Worm (Caenorhabditis elegans) whole organism, midembryonic: Measurements from ENCODE around the gene sra-29.

Source experiments
- T22C8.4 ChIP-seq: fragments of 200-800 bp; sonication (Bioruptor generic); IDR thresholded peaks from 2 replicates; pipeline ENCODE4 v1.3.6; 2022; ENCODE audit warnings: missing genetic modification characterization, missing compliant biosample characterization
- cog-1 ChIP-seq: sonication (generic microtip); optimal IDR thresholded peaks from 2 replicates; lab custom pipeline; 2016; ENCODE audit warnings: missing genetic modification characterization, missing compliant biosample characterization
- flt-1 ChIP-seq: fragments of 200-800 bp; sonication (Bioruptor generic); IDR thresholded peaks from 2 replicates; pipeline ENCODE4 v1.3.6; 2022; ENCODE audit warnings: missing genetic modification characterization, missing compliant biosample characterization
- klf-2 ChIP-seq: fragments of 200-800 bp; sonication (Bioruptor generic); conservative IDR thresholded peaks from 2 replicates; pipeline ENCODE4 v1.3.6; 2022; ENCODE audit warnings: missing genetic modification reagents, missing genetic modification characterization, missing compliant biosample characterization
- med-1 ChIP-seq: sonication (generic microtip); optimal IDR thresholded peaks from 2 replicates; lab custom pipeline; 2017; ENCODE audit warnings: missing genetic modification characterization, mild to moderate bottlenecking, missing compliant biosample characterization, antibody characterized with exemption, missing genetic modification reagents; ENCODE audit not compliant: insufficient read depth
- ref-1 ChIP-seq: fragments of 200-800 bp; sonication (Bioruptor generic); conservative IDR thresholded peaks from 2 replicates; pipeline ENCODE4 v1.3.6; 2022; ENCODE audit warnings: missing genetic modification reagents, missing genetic modification characterization, missing compliant biosample characterization
- tab-1 ChIP-seq: fragments of 200-800 bp; sonication (Bioruptor generic); IDR thresholded peaks from 2 replicates; pipeline ENCODE4 v1.3.6; 2022; ENCODE audit warnings: missing genetic modification characterization, missing compliant biosample characterization
- ztf-23 ChIP-seq: fragments of 200-800 bp; sonication (Bioruptor generic); IDR thresholded peaks from 2 replicates; pipeline ENCODE4 v1.3.6; 2022; ENCODE audit warnings: missing genetic modification reagents, missing genetic modification characterization, missing compliant biosample characterization
- ztf-29 ChIP-seq: fragments of 200-800 bp; sonication (Bioruptor generic); IDR thresholded peaks from 2 replicates; pipeline ENCODE4 v1.3.6; 2022; ENCODE audit warnings: missing genetic modification reagents, missing genetic modification characterization, missing compliant biosample characterization

sra-29 gene

ce11 chrII:6588605-6589292 is 13.2 kb upstream of the sra-29 start, which contains the start of gene icd-1:
TSS of gene icd-1 (minus strand) at chrII:6588655.
- TF ChIP-seq ref-1 (GFP tag; lab: Robert Waterston, UW) (no peak), ztf-23 (GFP tag; lab: Robert Waterston, UW) (peak; percentile 100), flt-1 (GFP tag; lab: Robert Waterston, UW) (0 out of 2 replicates have a peak, but pooled peaks have one; percentile 61), ztf-29 (GFP tag; lab: Robert Waterston, UW) (peak; percentile 73), med-1 (peak; percentile 36), tab-1 (GFP tag; lab: Robert Waterston, UW) (no peak), cog-1 (peak; percentile 84), T22C8.4 (GFP tag; lab: Robert Waterston, UW) (no peak), klf-2 (GFP tag; lab: Robert Waterston, UW) (no peak)

- 0 out of 2 replicates have a peak, but pooled peaks have one; percentile 14 for TF ChIP-seq flt-1 (GFP tag; lab: Robert Waterston, UW)
- TF ChIP-seq cog-1: no peak
These were observed 11.8 kb upstream of the sra-29 start, which contains the start of gene C56C10.7 for ce11 chrII:6587264-6587870. TSS of gene C56C10.7 (minus strand) at chrII:6587575.

- no peak for TF ChIP-seq ref-1 (GFP tag; lab: Robert Waterston, UW)
- no peak for TF ChIP-seq flt-1 (GFP tag; lab: Robert Waterston, UW)
- no peak for TF ChIP-seq med-1
- no peak for TF ChIP-seq klf-2 (GFP tag; lab: Robert Waterston, UW)
- no peak for TF ChIP-seq cog-1
- TF ChIP-seq ztf-29 (GFP tag; lab: Robert Waterston, UW): no peak
- TF ChIP-seq tab-1 (GFP tag; lab: Robert Waterston, UW): no peak
- TF ChIP-seq T22C8.4 (GFP tag; lab: Robert Waterston, UW): no peak
- no peak for TF ChIP-seq ztf-23 (GFP tag; lab: Robert Waterston, UW)
These were observed 7.2 kb upstream of the sra-29 start, which contains the start of gene C56C10.4 for ce11 chrII:6582758-6583157. TSS of gene C56C10.4 (plus strand) at chrII:6583058.

- no peak for TF ChIP-seq cog-1
These were observed 5.7 kb upstream of the sra-29 start, which contains the start of gene C56C10.6 for ce11 chrII:6581236-6581635. TSS of gene C56C10.6 (minus strand) at chrII:6581336.

ce11 chrII:6578378-6578777 is 2.8 kb upstream of the sra-29 start, which contains the start of gene sra-31:
TSS of gene sra-31 (minus strand) at chrII:6578478.
- TF ChIP-seq tab-1 (GFP tag; lab: Robert Waterston, UW): no peak
- TF ChIP-seq ztf-23 (GFP tag; lab: Robert Waterston, UW): no peak
- TF ChIP-seq ztf-29 (GFP tag; lab: Robert Waterston, UW): no peak
- no peak for TF ChIP-seq med-1
- TF ChIP-seq T22C8.4 (GFP tag; lab: Robert Waterston, UW): no peak
- TF ChIP-seq flt-1 (GFP tag; lab: Robert Waterston, UW): no peak
- TF ChIP-seq cog-1: no peak
- no peak for TF ChIP-seq ref-1 (GFP tag; lab: Robert Waterston, UW)
- no peak for TF ChIP-seq klf-2 (GFP tag; lab: Robert Waterston, UW)

- TF ChIP-seq ref-1 (GFP tag; lab: Robert Waterston, UW) (no peak), flt-1 (GFP tag; lab: Robert Waterston, UW) (no peak), tab-1 (GFP tag; lab: Robert Waterston, UW) (no peak), klf-2 (GFP tag; lab: Robert Waterston, UW) (no peak), T22C8.4 (GFP tag; lab: Robert Waterston, UW) (no peak), med-1 (no peak)
These were observed 1.9 kb downstream of the sra-29 start, which contains the start of gene sra-28 for ce11 chrII:6573677-6574076. TSS of gene sra-28 (minus strand) at chrII:6573777.

- TF ChIP-seq cog-1 (no peak), klf-2 (GFP tag; lab: Robert Waterston, UW) (no peak), ref-1 (GFP tag; lab: Robert Waterston, UW) (no peak), med-1 (no peak)
These were observed 6.8 kb downstream of the sra-29 start, which contains the start of gene sra-27 for ce11 chrII:6568707-6569106. TSS of gene sra-27 (plus strand) at chrII:6569007.

ce11 chrII:6566628-6567180 is 8.8 kb downstream of the sra-29 start, which contains the start of the genes F18C5.5 and F18C5.9:
TSS of gene F18C5.5 (minus strand) at chrII:6566728.
TSS of gene F18C5.9 (plus strand) at chrII:6567130.
- no peak for TF ChIP-seq ztf-29 (GFP tag; lab: Robert Waterston, UW)
- TF ChIP-seq cog-1: no peak
- TF ChIP-seq ztf-23 (GFP tag; lab: Robert Waterston, UW): no peak
- TF ChIP-seq klf-2 (GFP tag; lab: Robert Waterston, UW): no peak
- TF ChIP-seq med-1: no peak
- no peak for TF ChIP-seq tab-1 (GFP tag; lab: Robert Waterston, UW)
- TF ChIP-seq T22C8.4 (GFP tag; lab: Robert Waterston, UW): no peak
- TF ChIP-seq flt-1 (GFP tag; lab: Robert Waterston, UW): no peak
- TF ChIP-seq ref-1 (GFP tag; lab: Robert Waterston, UW): no peak

ce11 chrII:6565077-6565476 is 10.5 kb downstream of the sra-29 start, which contains the start of gene mpz-3:
TSS of gene mpz-3 (minus strand) at chrII:6565396.
- TF ChIP-seq T22C8.4 (GFP tag; lab: Robert Waterston, UW): peak; percentile 67; the same call in 1 of the 2 replicates
- peak; percentile 61 for TF ChIP-seq ref-1 (GFP tag; lab: Robert Waterston, UW)
- peak; percentile 86 for TF ChIP-seq flt-1 (GFP tag; lab: Robert Waterston, UW)
- peak; percentile 56; the same call in 1 of the 2 replicates for TF ChIP-seq ztf-29 (GFP tag; lab: Robert Waterston, UW)
- no peak for TF ChIP-seq cog-1
- TF ChIP-seq med-1: peak; percentile 66
- TF ChIP-seq ztf-23 (GFP tag; lab: Robert Waterston, UW): peak; percentile 80; the same call in 1 of the 2 replicates
- peak; percentile 82; the same call in 1 of the 2 replicates for TF ChIP-seq tab-1 (GFP tag; lab: Robert Waterston, UW)
- TF ChIP-seq klf-2 (GFP tag; lab: Robert Waterston, UW): no peak; the same call in none of the 2 replicates
